Fruit fly (Drosophila melanogaster): Measurements from ENCODE around the gene CG32086.

The CG32086 gene

dm6 chr3L:11534391-11535246 is 49.2 kb downstream of the CG32086 start (continued):
- TF ChIP-seq E2f2 (GFP tag; IDR thresholded peaks at IDR 0.05) (no peak; the same call in 1 of the 2 replicates), bbx (GFP tag; IDR thresholded peaks at IDR 0.05; ENCODE audit: partially characterized antibody) (0 out of 2 replicates have a peak, but pooled peaks have one; percentile 9), CG9932 (GFP tag; IDR thresholded peaks at IDR 0.05) (peak; percentile 53; the same call in 1 of the 2 replicates), pb (GFP tag; optimal IDR thresholded peaks at IDR 0.05) (no peak), zen2 (GFP tag; IDR thresholded peaks at IDR 0.05; ENCODE audit: partially characterized antibody) (0 out of 3 replicates have a peak, but pooled peaks have one; percentile 48), Nf-YA (GFP tag; IDR thresholded peaks at IDR 0.05) (no peak), Atf-2 (GFP tag; optimal IDR thresholded peaks at IDR 0.05) (no peak), gt (GFP tag; IDR thresholded peaks at IDR 0.05) (no peak), z (GFP tag; IDR thresholded peaks at IDR 0.05) (0 out of 3 replicates have a peak, but pooled peaks have one; percentile 15), CG16813 (GFP tag; IDR thresholded peaks at IDR 0.05; ENCODE audit: partially characterized antibody) (no peak), Camta (GFP tag; optimal IDR thresholded peaks at IDR 0.05) (no peak), CG31441 (GFP tag; IDR thresholded peaks at IDR 0.05) (peak; percentile 48), CG1024 (GFP tag; IDR thresholded peaks at IDR 0.05) (no peak), CG10209 (GFP tag; optimal IDR thresholded peaks at IDR 0.05) (peak; percentile 12), CG9437 (GFP tag; optimal IDR thresholded peaks at IDR 0.05) (peak; percentile 1), CG15269 (tag; optimal IDR thresholded peaks at IDR 0.05) (peak; percentile 51), bsh (GFP tag; optimal IDR thresholded peaks at IDR 0.05) (no peak), CG17829 (tag; optimal IDR thresholded peaks at IDR 0.05) (peak; percentile 3), CG15011 (GFP tag; optimal IDR thresholded peaks at IDR 0.05) (no peak), ham (GFP tag; IDR thresholded peaks at IDR 0.05) (no peak), stwl (tag; optimal IDR thresholded peaks at IDR 0.05) (peak; percentile 7), chm (GFP tag; IDR thresholded peaks at IDR 0.05) (peak; percentile 64; the same call in 1 of the 2 replicates), Dref (GFP tag; IDR thresholded peaks at IDR 0.05) (no peak), H15 (GFP tag; IDR thresholded peaks at IDR 0.05) (no peak), CG4282 (GFP tag; optimal IDR thresholded peaks at IDR 0.05) (no peak), CG30403 (GFP tag; optimal IDR thresholded peaks at IDR 0.05) (peak; percentile 9), vvl (GFP tag; IDR thresholded peaks at IDR 0.05) (peak; percentile 44), sima (GFP tag; optimal IDR thresholded peaks at IDR 0.05) (no peak), fu2 (GFP tag; optimal IDR thresholded peaks at IDR 0.05) (no peak), CG14860 (GFP tag; IDR thresholded peaks at IDR 0.05; ENCODE audit: partially characterized antibody) (no peak), Usf (GFP tag; optimal IDR thresholded peaks at IDR 0.05) (peak; percentile 29), CG17359 (tag; optimal IDR thresholded peaks at IDR 0.05) (peak; percentile 11), CoRest (tag; optimal IDR thresholded peaks at IDR 0.05) (peak; percentile 54), CG4820 (GFP tag; optimal IDR thresholded peaks at IDR 0.05) (no peak), seq (GFP tag; IDR thresholded peaks at IDR 0.05) (no peak), CG15696 (tag; optimal IDR thresholded peaks at IDR 0.05) (no peak), CG4328 (GFP tag; optimal IDR thresholded peaks at IDR 0.05) (no peak), Hr51 (GFP tag; optimal IDR thresholded peaks at IDR 0.05) (peak in 1 of 2 experiments; percentile 63), Dll (GFP tag; IDR thresholded peaks at IDR 0.05; ENCODE audit: partially characterized antibody) (peak; percentile 47; the same call in 2 of the 4 replicates), CG1832 (GFP tag; optimal IDR thresholded peaks at IDR 0.05) (peak; percentile 83), CG32772 (GFP tag; IDR thresholded peaks at IDR 0.05) (no peak), CG2712 (tag; optimal IDR thresholded peaks at IDR 0.05) (peak; percentile 4), chinmo (GFP tag; IDR thresholded peaks at IDR 0.05; ENCODE audit: partially characterized antibody) (peak; percentile 96), dysf (GFP tag; IDR thresholded peaks at IDR 0.05) (peak; percentile 46; the same call in 2 of the 3 replicates), CG11456 (GFP tag; IDR thresholded peaks at IDR 0.05) (0 out of 3 replicates have a peak, but pooled peaks have one; percentile 26), pho (GFP tag; optimal IDR thresholded peaks at IDR 0.05) (no peak), nmo (GFP tag; optimal IDR thresholded peaks at IDR 0.05) (peak; percentile 17), otp (GFP tag; IDR thresholded peaks at IDR 0.05) (no peak)
